Fruit fly (Drosophila melanogaster) S2 (cell line): Measurements from ENCODE around the gene grk.

ENCODE experiments used
- CG8478 ChIP-seq: fragments of >200 bp; optimal IDR thresholded peaks from 2 replicates; lab custom pipeline; 2018
- CTCF ChIP-seq, 2 experiments: fragments of >200 bp; optimal IDR thresholded peaks; 2 replicates each; lab custom pipeline; 2018

DNA sequence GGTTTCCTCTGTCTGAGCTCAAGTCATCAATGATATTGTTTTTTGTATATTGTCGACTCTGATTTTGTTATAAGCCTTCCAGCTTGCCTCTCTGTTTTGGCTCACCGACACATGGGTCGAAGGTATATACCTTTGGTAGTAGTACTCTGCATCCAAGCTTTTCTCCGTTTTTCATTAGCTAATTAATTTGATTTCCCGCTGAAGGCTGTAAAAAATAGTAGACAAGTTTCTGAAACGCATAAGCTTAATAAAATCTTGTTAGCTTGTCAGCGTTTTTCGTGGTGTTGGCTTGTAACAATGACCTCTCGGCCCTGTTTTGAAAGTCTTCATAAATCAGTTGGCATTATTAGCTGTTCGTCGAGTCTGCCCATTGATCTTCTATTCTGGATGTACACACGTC is 47.4 kb upstream of the grk start:
- TF ChIP-seq CG8478 (lab: Kevin White, UChicago) (no peak), CTCF (optimal IDR thresholded peaks at IDR 0.05; lab: Kevin White, UChicago) (no peak)
